Fruit fly (Drosophila melanogaster) whole organism, embryonic: ENCODE data around the gene ida.

Source experiments
- Abd-B ChIP-seq: fragments of 200-800 bp; sonication (Bioruptor generic); optimal IDR thresholded peaks from 2 replicates; lab custom pipeline; 2018; ENCODE audit warnings: missing biosample characterization, mild to moderate bottlenecking, missing genetic modification characterization, moderate library complexity
- Bdp1 ChIP-seq: fragments of 200-800 bp; sonication (Bioruptor generic); optimal IDR thresholded peaks from 3 replicates; lab custom pipeline; 2016; ENCODE audit warnings: missing biosample characterization, missing genetic modification characterization
- Blimp-1 ChIP-seq: fragments of 200-800 bp; sonication (Bioruptor generic); optimal IDR thresholded peaks from 3 replicates; lab custom pipeline; 2018; ENCODE audit warnings: missing biosample characterization, missing genetic modification characterization, mild to moderate bottlenecking, moderate library complexity, missing genetic modification reagents
- CG10267 ChIP-seq: fragments of 200-800 bp; sonication (Bioruptor generic); optimal IDR thresholded peaks from 2 replicates; lab custom pipeline; 2018; ENCODE audit warnings: missing biosample characterization, mild to moderate bottlenecking, missing genetic modification characterization, moderate library complexity
- CG10543 ChIP-seq: fragments of 200-800 bp; sonication (Bioruptor generic); optimal IDR thresholded peaks from 3 replicates; lab custom pipeline; 2017; ENCODE audit warnings: missing biosample characterization, mild to moderate bottlenecking, missing genetic modification characterization, moderate library complexity
- CG10565 ChIP-seq: fragments of 200-800 bp; sonication (Bioruptor generic); optimal IDR thresholded peaks from 3 replicates; lab custom pipeline; 2016; ENCODE audit warnings: missing biosample characterization, mild to moderate bottlenecking, missing genetic modification characterization
- CG10654 ChIP-seq: fragments of 200-800 bp; sonication (Bioruptor generic); optimal IDR thresholded peaks from 2 replicates; lab custom pipeline; 2016; ENCODE audit warnings: missing biosample characterization, missing genetic modification characterization
- CG12744 ChIP-seq: fragments of 200-800 bp; sonication (Bioruptor generic); optimal IDR thresholded peaks from 2 replicates; lab custom pipeline; 2016; ENCODE audit warnings: missing biosample characterization, missing genetic modification characterization
- CG12942 ChIP-seq: fragments of 200-800 bp; sonication (Bioruptor generic); optimal IDR thresholded peaks from 3 replicates; lab custom pipeline; 2016; ENCODE audit warnings: missing biosample characterization, missing genetic modification characterization
- CG14050 ChIP-seq: fragments of 200-800 bp; sonication (Bioruptor generic); IDR thresholded peaks from 3 replicates; pipeline ENCODE4 v1.3.6; 2022; ENCODE audit warnings: missing biosample characterization, missing genetic modification characterization
- CG17829 ChIP-seq: fragments of 200-800 bp; optimal IDR thresholded peaks from 2 replicates; lab custom pipeline; 2019; ENCODE audit warnings: missing biosample characterization, mild to moderate bottlenecking, missing genetic modification characterization, moderate library complexity
- CG1832 ChIP-seq: fragments of 200-800 bp; sonication (Bioruptor generic); optimal IDR thresholded peaks from 2 replicates; lab custom pipeline; 2017; ENCODE audit warnings: missing biosample characterization, mild to moderate bottlenecking, missing genetic modification characterization, inconsistent platforms
- CG2875 ChIP-seq: fragments of 200-800 bp; sonication (Bioruptor generic); optimal IDR thresholded peaks from 2 replicates; lab custom pipeline; 2017; ENCODE audit warnings: missing biosample characterization, mild to moderate bottlenecking, missing genetic modification characterization, missing genetic modification reagents
- CG2889 ChIP-seq: fragments of 200-800 bp; sonication (Bioruptor generic); IDR thresholded peaks from 3 replicates; pipeline ENCODE4 v1.3.6; 2022; ENCODE audit warnings: missing biosample characterization, missing genetic modification characterization
- CG31224 ChIP-seq: fragments of 200-800 bp; sonication (Bioruptor generic); IDR thresholded peaks from 2 replicates; pipeline ENCODE4 v1.3.6; 2022; ENCODE audit warnings: missing biosample characterization, missing genetic modification characterization
- CG3163 ChIP-seq: fragments of 200-800 bp; sonication (Bioruptor generic); optimal IDR thresholded peaks from 3 replicates; lab custom pipeline; 2016; ENCODE audit warnings: missing biosample characterization, missing genetic modification characterization
- CG33557 ChIP-seq: fragments of 200-800 bp; sonication (Bioruptor generic); optimal IDR thresholded peaks from 2 replicates; lab custom pipeline; 2019; ENCODE audit warnings: missing biosample characterization, mild to moderate bottlenecking, missing genetic modification characterization, moderate library complexity
- CG42726 ChIP-seq: fragments of 200-800 bp; sonication (Bioruptor generic); IDR thresholded peaks from 2 replicates; pipeline ENCODE4 v1.3.6; 2022; ENCODE audit warnings: missing biosample characterization, missing genetic modification characterization; ENCODE audit not compliant: partially characterized antibody
- CG8478 ChIP-seq: fragments of >200 bp; optimal IDR thresholded peaks from 2 replicates; lab custom pipeline; 2018
- CG9215 ChIP-seq: fragments of 200-800 bp; sonication (Bioruptor generic); IDR thresholded peaks from 2 replicates; pipeline ENCODE4 v1.3.6; 2022; ENCODE audit warnings: missing biosample characterization, missing genetic modification characterization
- CG9932 ChIP-seq: fragments of 200-800 bp; sonication (Bioruptor generic); IDR thresholded peaks from 2 replicates; pipeline ENCODE4 v1.3.6; 2022; ENCODE audit warnings: missing biosample characterization, missing genetic modification characterization
- Camta ChIP-seq: fragments of 200-800 bp; sonication (Bioruptor generic); optimal IDR thresholded peaks from 2 replicates; lab custom pipeline; 2016; ENCODE audit warnings: missing biosample characterization, missing genetic modification characterization
- CrebB ChIP-seq: fragments of 200-800 bp; sonication (Bioruptor generic); optimal IDR thresholded peaks from 3 replicates; lab custom pipeline; 2018; ENCODE audit warnings: missing biosample characterization, mild to moderate bottlenecking, missing genetic modification characterization
- D ChIP-seq, 2 experiments: fragments of 200-800 bp in 1 of 2; fragments of >200 bp in 1 of 2; sonication (Bioruptor generic) in 1 of 2; optimal IDR thresholded peaks; 2 replicates in 1 of 2; 3 replicates in 1 of 2; lab custom pipeline; 2017; ENCODE audit warnings: mild to moderate bottlenecking in 1 of 2, missing biosample characterization in 1 of 2, missing genetic modification characterization in 1 of 2, missing genetic modification reagents in 1 of 2
- Elba2 ChIP-seq: fragments of 200-800 bp; sonication (Bioruptor generic); optimal IDR thresholded peaks from 3 replicates; lab custom pipeline; 2016; ENCODE audit warnings: missing biosample characterization, missing genetic modification characterization
- Gug ChIP-seq: fragments of 200-800 bp; sonication (Bioruptor generic); IDR thresholded peaks from 4 replicates; pipeline ENCODE4 v1.3.6; 2022; ENCODE audit warnings: missing biosample characterization, missing genetic modification characterization
- HHEX ChIP-seq: fragments of 200-800 bp; sonication (Bioruptor generic); optimal IDR thresholded peaks from 3 replicates; lab custom pipeline; 2017; ENCODE audit warnings: missing biosample characterization, mild to moderate bottlenecking, missing genetic modification characterization, missing genetic modification reagents
- Hr3 ChIP-seq: fragments of 200-800 bp; sonication (Bioruptor generic); optimal IDR thresholded peaks from 3 replicates; lab custom pipeline; 2016; ENCODE audit warnings: missing biosample characterization, missing genetic modification characterization
- Jarid2 ChIP-seq: fragments of 200-800 bp; sonication (Bioruptor generic); optimal IDR thresholded peaks from 3 replicates; lab custom pipeline; 2017; ENCODE audit warnings: mild to moderate bottlenecking, missing biosample characterization, missing genetic modification reagents, missing genetic modification characterization
- Meics ChIP-seq: fragments of 200-800 bp; sonication (Bioruptor generic); optimal IDR thresholded peaks from 2 replicates; lab custom pipeline; 2017; ENCODE audit warnings: missing biosample characterization, mild to moderate bottlenecking, missing genetic modification characterization
- NC2β ChIP-seq: fragments of 200-800 bp; sonication (Bioruptor generic); optimal IDR thresholded peaks from 2 replicates; lab custom pipeline; 2016; ENCODE audit warnings: missing biosample characterization, missing genetic modification characterization
- Sin3A ChIP-seq: fragments of >200 bp; optimal IDR thresholded peaks from 2 replicates; lab custom pipeline; 2018
- Trl ChIP-seq, 3 experiments: fragments of >200 bp in 2 of 3; fragments of 200-800 bp in 1 of 3; sonication (Bioruptor generic) in 1 of 3; optimal IDR thresholded peaks; 2 replicates in 1 of 3; 3 replicates in 2 of 3; lab custom pipeline; 2016 to 2017; ENCODE audit warnings: missing biosample characterization in 1 of 3, missing genetic modification characterization in 1 of 3
- Xbp1 ChIP-seq: fragments of 200-800 bp; sonication (Bioruptor generic); optimal IDR thresholded peaks from 3 replicates; lab custom pipeline; 2016; ENCODE audit warnings: missing biosample characterization, mild to moderate bottlenecking, missing genetic modification characterization
- ap ChIP-seq: fragments of 200-800 bp; sonication (Bioruptor generic); IDR thresholded peaks from 2 replicates; pipeline ENCODE4 v1.3.6; 2022; ENCODE audit warnings: missing biosample characterization, missing genetic modification characterization
- az2 ChIP-seq: fragments of 200-800 bp; sonication (Bioruptor generic); optimal IDR thresholded peaks from 3 replicates; lab custom pipeline; 2016; ENCODE audit warnings: missing biosample characterization, missing genetic modification characterization
- crol ChIP-seq: fragments of 200-800 bp; sonication (Bioruptor generic); IDR thresholded peaks from 2 replicates; pipeline ENCODE4 v1.3.6; 2022; ENCODE audit warnings: missing biosample characterization, missing genetic modification characterization
- crp ChIP-seq, 2 experiments: fragments of 200-800 bp; sonication (Bioruptor generic); optimal IDR thresholded peaks; 2 replicates in 1 of 2; 3 replicates in 1 of 2; lab custom pipeline; 2017; ENCODE audit warnings: missing biosample characterization in 2 of 2, missing genetic modification characterization in 2 of 2, mild to moderate bottlenecking in 1 of 2, moderate library complexity in 1 of 2
- en ChIP-seq: fragments of 200-800 bp; sonication (Bioruptor generic); optimal IDR thresholded peaks from 2 replicates; lab custom pipeline; 2016; ENCODE audit warnings: missing biosample characterization, missing genetic modification characterization
- eyg ChIP-seq: fragments of 200-800 bp; sonication (Bioruptor generic); optimal IDR thresholded peaks from 3 replicates; lab custom pipeline; 2016; ENCODE audit warnings: missing biosample characterization, missing genetic modification characterization
- oc ChIP-seq: fragments of 200-800 bp; sonication (Bioruptor generic); optimal IDR thresholded peaks from 2 replicates; lab custom pipeline; 2018; ENCODE audit warnings: missing biosample characterization, mild to moderate bottlenecking, missing genetic modification characterization, moderate library complexity
- ranshi ChIP-seq: fragments of 200-800 bp; sonication (Bioruptor generic); IDR thresholded peaks from 2 replicates; pipeline ENCODE4 v1.3.6; 2022; ENCODE audit warnings: missing biosample characterization, missing genetic modification characterization
- sc ChIP-seq, 3 experiments: fragments of >200 bp in 2 of 3; fragments of 200-800 bp in 1 of 3; sonication (Bioruptor generic) in 1 of 3; optimal IDR thresholded peaks; 2 replicates in 2 of 3; 3 replicates in 1 of 3; lab custom pipeline; 2017; ENCODE audit warnings: mild to moderate bottlenecking in 1 of 3, missing biosample characterization in 1 of 3, missing genetic modification characterization in 1 of 3, missing genetic modification reagents in 1 of 3
- schlank ChIP-seq: fragments of 200-800 bp; sonication (Bioruptor generic); optimal IDR thresholded peaks from 2 replicates; lab custom pipeline; 2018; ENCODE audit warnings: missing biosample characterization, mild to moderate bottlenecking, missing genetic modification characterization
- sens-2 ChIP-seq: fragments of 200-800 bp; sonication (Bioruptor generic); IDR thresholded peaks from 2 replicates; pipeline ENCODE4 v1.3.6; 2022; ENCODE audit warnings: missing biosample characterization, missing genetic modification characterization
- shn ChIP-seq: fragments of 200-800 bp; sonication (Bioruptor generic); optimal IDR thresholded peaks from 3 replicates; lab custom pipeline; 2016; ENCODE audit warnings: missing biosample characterization, missing genetic modification characterization
- sim ChIP-seq: fragments of 200-800 bp; sonication (Bioruptor generic); IDR thresholded peaks from 2 replicates; pipeline ENCODE4 v1.3.6; 2022; ENCODE audit warnings: missing biosample characterization, missing genetic modification characterization
- sisA ChIP-seq: fragments of 200-800 bp; sonication (Bioruptor generic); IDR thresholded peaks from 2 replicates; pipeline ENCODE4 v1.3.6; 2022; ENCODE audit warnings: missing biosample characterization, missing genetic modification characterization
- trh ChIP-seq: fragments of 200-800 bp; sonication (Bioruptor generic); optimal IDR thresholded peaks from 2 replicates; lab custom pipeline; 2016; ENCODE audit warnings: missing biosample characterization, missing genetic modification characterization
- twi ChIP-seq: fragments of 200-800 bp; optimal IDR thresholded peaks from 2 replicates; lab custom pipeline; 2019; ENCODE audit warnings: missing biosample characterization, mild to moderate bottlenecking, missing genetic modification characterization, moderate library complexity

ida gene

DNA sequence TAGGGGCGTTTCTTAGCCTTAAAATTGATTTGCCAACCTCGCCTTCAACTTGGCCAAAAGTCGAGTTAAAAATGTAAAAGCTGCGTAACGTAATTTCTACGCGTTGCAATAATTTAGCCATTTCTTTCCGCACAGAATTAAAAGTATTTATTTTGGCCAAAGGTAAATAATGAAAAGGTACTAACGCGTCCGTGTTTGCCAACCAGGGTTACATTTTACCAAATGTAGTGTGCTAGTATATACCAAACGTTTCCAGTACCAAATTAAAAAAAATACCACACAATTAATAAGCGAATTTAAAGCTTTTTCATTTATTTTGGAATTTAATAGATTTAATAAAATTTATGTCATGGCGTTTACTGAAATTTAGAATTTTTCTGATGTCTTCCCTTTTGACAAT lies 6.2 kb upstream of the ida start, which contains the start of gene Ccz1 (continued):
- TF ChIP-seq oc (tag; lab: Kevin White, UChicago) (peak; percentile 57), CrebB (tag; lab: Kevin White, UChicago) (peak; percentile 37), CG14050 (no peak), twi (tag; lab: Kevin White, UChicago) (peak; percentile 39), ranshi (GFP tag; lab: Robert Waterston, UW) (no peak), shn (peak; percentile 66), crol (GFP tag; lab: Robert Waterston, UW) (no peak), CG10543 (GFP tag; lab: Kevin White, UChicago) (peak; percentile 87), eyg (GFP tag; lab: Kevin White, UChicago) (peak; percentile 69), Hr3 (GFP tag; lab: Kevin White, UChicago) (peak; percentile 57), az2 (GFP tag; lab: Kevin White, UChicago) (peak; percentile 22), CG42726 (no peak), CG10267 (tag; lab: Kevin White, UChicago) (peak; percentile 69), Jarid2 (GFP tag; lab: Kevin White, UChicago) (peak; percentile 51), sens-2 (GFP tag; lab: Robert Waterston, UW) (no peak), Blimp-1 (peak; percentile 57), HHEX (GFP tag; lab: Kevin White, UChicago) (peak; percentile 68), sisA (GFP tag; lab: Robert Waterston, UW) (no peak), Camta (GFP tag; lab: Kevin White, UChicago) (peak; percentile 79), Trl (optimal IDR thresholded peaks at IDR 0.05; lab: Kevin White, UChicago) (no peak), Trl (GFP tag; optimal IDR thresholded peaks at IDR 0.05; lab: Kevin White, UChicago) (peak; percentile 83), CG1832 (GFP tag; lab: Kevin White, UChicago) (no peak), trh (GFP tag; lab: Kevin White, UChicago) (peak; percentile 63), CG33557 (GFP tag; lab: Kevin White, UChicago) (peak; percentile 63), CG9932 (GFP tag; lab: Robert Waterston, UW) (no peak), CG10654 (GFP tag; lab: Kevin White, UChicago) (peak; percentile 68), CG12744 (GFP tag; lab: Kevin White, UChicago) (peak; percentile 66), CG17829 (tag; lab: Kevin White, UChicago) (peak; percentile 58), en (GFP tag; lab: Kevin White, UChicago) (no peak), CG9215 (GFP tag; lab: Robert Waterston, UW) (no peak), CG8478 (lab: Kevin White, UChicago) (no peak), Abd-B (GFP tag; lab: Kevin White, UChicago) (peak; percentile 9), CG3163 (GFP tag; lab: Kevin White, UChicago) (peak; percentile 57), NC2β (GFP tag; lab: Kevin White, UChicago) (peak; percentile 86), CG2875 (GFP tag; lab: Kevin White, UChicago) (peak; percentile 71), Sin3A (lab: Kevin White, UChicago) (no peak), ap (GFP tag; lab: Robert Waterston, UW) (no peak), CG12942 (peak; percentile 67), CG31224 (GFP tag; lab: Robert Waterston, UW) (no peak), schlank (tag; lab: Kevin White, UChicago) (peak; percentile 58), sim (no peak), Meics (GFP tag; lab: Kevin White, UChicago) (peak; percentile 64), crp (GFP tag; optimal IDR thresholded peaks at IDR 0.05; lab: Kevin White, UChicago) (peak in 1 of 2 experiments; percentile 32), Elba2 (GFP tag; lab: Kevin White, UChicago) (no peak), Xbp1 (peak; percentile 51), D (optimal IDR thresholded peaks at IDR 0.05; lab: Kevin White, UChicago) (no peak), D (GFP tag; optimal IDR thresholded peaks at IDR 0.05; lab: Kevin White, UChicago) (peak; percentile 21), Bdp1 (GFP tag; lab: Kevin White, UChicago) (peak; percentile 75), CG2889 (no peak), sc (optimal IDR thresholded peaks at IDR 0.05; lab: Kevin White, UChicago) (no peak), sc (GFP tag; optimal IDR thresholded peaks at IDR 0.05; lab: Kevin White, UChicago) (peak; percentile 59), Gug (GFP tag; lab: Robert Waterston, UW) (peak; percentile 28; the same call in 1 of the 4 replicates), CG10565 (GFP tag; lab: Kevin White, UChicago) (no peak)
